Fruit fly (Drosophila melanogaster): ENCODE data around the gene Pgm1.

- no peak for TF ChIP-seq CTCF (optimal IDR thresholded peaks at IDR 0.05)
- TF ChIP-seq CG8478 (optimal IDR thresholded peaks at IDR 0.05): no peak
Measured at dm6 chr3L:16121791-16122190, 6.5 kb downstream of the Pgm1 start, which contains the start of gene Strump.
